Worm (Caenorhabditis elegans) whole organism, L3 larva: ENCODE measurements around the gene ctf-18.

Experiments used
- ama-1 ChIP-seq: fragments of 150-350 bp; optimal IDR thresholded peaks from 2 replicates; lab custom pipeline; 2018
- ceh-9 ChIP-seq: sonication (generic microtip); optimal IDR thresholded peaks from 2 replicates; lab custom pipeline; 2018; ENCODE audit warnings: missing biosample characterization, missing genetic modification characterization
- elt-1 ChIP-seq: fragments of 150-350 bp; optimal IDR thresholded peaks from 2 replicates; lab custom pipeline; 2014; ENCODE audit warnings: missing biosample characterization, missing genetic modification characterization
- nfya-1 ChIP-seq: sonication (generic microtip); optimal IDR thresholded peaks from 2 replicates; lab custom pipeline; 2017; ENCODE audit warnings: missing genetic modification characterization, mild to moderate bottlenecking, missing compliant biosample characterization, antibody characterized with exemption, moderate library complexity; ENCODE audit not compliant: insufficient read depth
- nhr-28 ChIP-seq: fragments of 150-350 bp; optimal IDR thresholded peaks from 2 replicates; lab custom pipeline; 2014; ENCODE audit warnings: missing biosample characterization, missing genetic modification characterization
- nhr-76 ChIP-seq: fragments of 150-350 bp; sonication (generic microtip); optimal IDR thresholded peaks from 5 replicates; lab custom pipeline; 2014; ENCODE audit warnings: missing biosample characterization, missing genetic modification characterization
- pha-4 ChIP-seq: fragments of 150-350 bp; optimal IDR thresholded peaks from 2 replicates; lab custom pipeline; 2014; ENCODE audit warnings: missing biosample characterization, missing genetic modification reagents, missing genetic modification characterization

DNA sequence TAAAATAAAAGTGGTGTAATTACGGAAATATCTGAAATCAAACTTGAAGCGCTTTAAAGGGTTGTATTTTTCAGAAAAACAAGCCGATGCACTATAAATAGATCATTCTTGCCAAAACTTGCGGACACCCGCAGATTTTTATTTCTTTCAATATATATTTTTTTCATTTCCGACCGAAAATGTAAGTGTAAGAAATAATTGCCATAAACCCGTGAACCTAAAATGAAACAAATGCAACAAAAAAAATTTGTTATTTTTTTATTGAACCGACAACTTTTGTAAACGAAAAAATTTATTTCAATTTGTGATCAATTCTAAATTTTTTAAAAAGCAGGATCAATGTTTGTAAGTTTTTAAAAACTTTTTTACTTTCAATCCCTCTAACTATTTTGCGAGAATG is 45.6 kb downstream of the ctf-18 start, which contains the start of gene W01B6.6:
- TF ChIP-seq pha-4 (tag; lab: Kevin White, UChicago) (no peak), nhr-76 (tag; lab: Kevin White, UChicago) (no peak), elt-1 (tag; lab: Kevin White, UChicago) (no peak), nhr-28 (no peak), ceh-9 (tag; lab: Kevin White, UChicago) (no peak), nfya-1 (tag; lab: Kevin White, UChicago) (no peak), ama-1 (lab: Kevin White, UChicago) (no peak)
